Fruit fly (Drosophila melanogaster) whole organism, embryonic: ENCODE measurements around the gene Pvf2.

Experiments
- Ada2b ChIP-seq: fragments of 200-800 bp; sonication (Bioruptor generic); IDR thresholded peaks from 2 replicates; pipeline ENCODE4 v1.3.6; 2022; ENCODE audit warnings: missing biosample characterization, missing genetic modification characterization
- Adf1 ChIP-seq: fragments of 200-800 bp; sonication (Bioruptor generic); IDR thresholded peaks from 2 replicates; pipeline ENCODE4 v1.3.6; 2022; ENCODE audit warnings: missing biosample characterization, missing genetic modification characterization
- Blimp-1 ChIP-seq: fragments of 200-800 bp; sonication (Bioruptor generic); optimal IDR thresholded peaks from 3 replicates; lab custom pipeline; 2018; ENCODE audit warnings: missing biosample characterization, missing genetic modification characterization, mild to moderate bottlenecking, moderate library complexity, missing genetic modification reagents
- CG10267 ChIP-seq: fragments of 200-800 bp; sonication (Bioruptor generic); optimal IDR thresholded peaks from 2 replicates; lab custom pipeline; 2018; ENCODE audit warnings: missing biosample characterization, mild to moderate bottlenecking, missing genetic modification characterization, moderate library complexity
- CG10274 ChIP-seq: fragments of 200-800 bp; sonication (Bioruptor generic); optimal IDR thresholded peaks from 3 replicates; lab custom pipeline; 2017; ENCODE audit warnings: missing biosample characterization, mild to moderate bottlenecking, missing genetic modification characterization
- CG12104 ChIP-seq: fragments of 200-800 bp; sonication (Bioruptor generic); optimal IDR thresholded peaks from 3 replicates; lab custom pipeline; 2016; ENCODE audit warnings: missing biosample characterization, missing genetic modification characterization
- CG12659 ChIP-seq: fragments of 200-800 bp; sonication (Bioruptor generic); optimal IDR thresholded peaks from 3 replicates; lab custom pipeline; 2017; ENCODE audit warnings: mild to moderate bottlenecking, missing biosample characterization, missing genetic modification reagents, missing genetic modification characterization
- CG1529 ChIP-seq: fragments of 200-800 bp; sonication (Bioruptor generic); optimal IDR thresholded peaks from 3 replicates; lab custom pipeline; 2018; ENCODE audit warnings: missing biosample characterization, missing genetic modification characterization
- CG1603 ChIP-seq: fragments of 200-800 bp; sonication (Bioruptor generic); optimal IDR thresholded peaks from 2 replicates; lab custom pipeline; 2019; ENCODE audit warnings: missing biosample characterization, mild to moderate bottlenecking, missing genetic modification characterization, moderate library complexity
- CG17186 ChIP-seq: fragments of 200-800 bp; sonication (Bioruptor generic); optimal IDR thresholded peaks from 3 replicates; lab custom pipeline; 2017; ENCODE audit warnings: missing biosample characterization, missing genetic modification reagents, missing genetic modification characterization
- CG1832 ChIP-seq: fragments of 200-800 bp; sonication (Bioruptor generic); optimal IDR thresholded peaks from 2 replicates; lab custom pipeline; 2017; ENCODE audit warnings: missing biosample characterization, mild to moderate bottlenecking, missing genetic modification characterization, inconsistent platforms
- CG2889 ChIP-seq: fragments of 200-800 bp; sonication (Bioruptor generic); IDR thresholded peaks from 3 replicates; pipeline ENCODE4 v1.3.6; 2022; ENCODE audit warnings: missing biosample characterization, missing genetic modification characterization
- CG32532 ChIP-seq: fragments of 200-800 bp; sonication (Bioruptor generic); IDR thresholded peaks from 2 replicates; pipeline ENCODE4 v1.3.6; 2022; ENCODE audit warnings: missing biosample characterization, missing genetic modification characterization
- CG4360 ChIP-seq: fragments of 200-800 bp; sonication (Bioruptor generic); IDR thresholded peaks from 2 replicates; pipeline ENCODE4 v1.3.6; 2022; ENCODE audit warnings: missing biosample characterization, missing genetic modification characterization
- CG4730 ChIP-seq: fragments of 200-800 bp; sonication (Bioruptor generic); IDR thresholded peaks from 2 replicates; pipeline ENCODE4 v1.3.6; 2022; ENCODE audit warnings: missing biosample characterization, missing genetic modification characterization
- CG6272 ChIP-seq: fragments of 200-800 bp; sonication (Bioruptor generic); IDR thresholded peaks from 2 replicates; pipeline ENCODE4 v1.3.6; 2022; ENCODE audit warnings: missing biosample characterization, missing genetic modification characterization
- CG7271 ChIP-seq: fragments of 200-800 bp; sonication (Bioruptor generic); optimal IDR thresholded peaks from 2 replicates; lab custom pipeline; 2018; ENCODE audit warnings: missing biosample characterization, mild to moderate bottlenecking, missing genetic modification characterization, moderate library complexity
- CG8478 ChIP-seq: fragments of >200 bp; optimal IDR thresholded peaks from 2 replicates; lab custom pipeline; 2018
- CTCF ChIP-seq: fragments of 200-800 bp; sonication (Bioruptor generic); optimal IDR thresholded peaks from 2 replicates; lab custom pipeline; 2017; ENCODE audit warnings: missing biosample characterization, mild to moderate bottlenecking, missing genetic modification characterization, moderate library complexity
- CkIIα-i1 ChIP-seq: fragments of 200-800 bp; sonication (Bioruptor generic); IDR thresholded peaks from 2 replicates; pipeline ENCODE4 v1.3.6; 2022; ENCODE audit warnings: missing biosample characterization, missing genetic modification characterization
- Dll ChIP-seq: fragments of 200-800 bp; sonication (Bioruptor generic); IDR thresholded peaks from 4 replicates; pipeline ENCODE4 v1.3.6; 2022; ENCODE audit warnings: missing biosample characterization, missing genetic modification characterization; ENCODE audit not compliant: partially characterized antibody
- Drgx ChIP-seq: fragments of 200-800 bp; sonication (Bioruptor generic); IDR thresholded peaks from 2 replicates; pipeline ENCODE4 v1.3.6; 2022; ENCODE audit warnings: missing biosample characterization, missing genetic modification characterization
- HLH3B ChIP-seq: fragments of 200-800 bp; sonication (Bioruptor generic); IDR thresholded peaks from 2 replicates; pipeline ENCODE4 v1.3.6; 2022; ENCODE audit warnings: missing biosample characterization, missing genetic modification characterization
- Hsf ChIP-seq: fragments of 200-800 bp; sonication (Bioruptor generic); optimal IDR thresholded peaks from 3 replicates; lab custom pipeline; 2016; ENCODE audit warnings: missing biosample characterization, missing genetic modification characterization
- Mrtf ChIP-seq: fragments of 200-800 bp; sonication (Bioruptor generic); IDR thresholded peaks from 3 replicates; pipeline ENCODE4 v1.3.6; 2022; ENCODE audit warnings: missing biosample characterization, missing genetic modification characterization
- Nf-YB ChIP-seq: fragments of 200-800 bp; sonication (Bioruptor generic); optimal IDR thresholded peaks from 3 replicates; lab custom pipeline; 2019; ENCODE audit warnings: missing biosample characterization, mild to moderate bottlenecking, missing genetic modification characterization, moderate library complexity
- Nf-YC ChIP-seq: fragments of 200-800 bp; optimal IDR thresholded peaks from 3 replicates; lab custom pipeline; 2019; ENCODE audit warnings: missing biosample characterization, mild to moderate bottlenecking, missing genetic modification characterization, moderate library complexity
- Oli ChIP-seq: fragments of 200-800 bp; sonication (Bioruptor generic); optimal IDR thresholded peaks from 2 replicates; lab custom pipeline; 2018; ENCODE audit warnings: missing biosample characterization, mild to moderate bottlenecking, missing genetic modification characterization, moderate library complexity
- Scr ChIP-seq: fragments of 200-800 bp; sonication (Bioruptor generic); IDR thresholded peaks from 2 replicates; pipeline ENCODE4 v1.3.6; 2022; ENCODE audit warnings: missing biosample characterization, missing genetic modification characterization; ENCODE audit not compliant: partially characterized antibody
- Trl ChIP-seq, 3 experiments: fragments of >200 bp in 2 of 3; fragments of 200-800 bp in 1 of 3; sonication (Bioruptor generic) in 1 of 3; optimal IDR thresholded peaks; 2 replicates in 1 of 3; 3 replicates in 2 of 3; lab custom pipeline; 2016 to 2017; ENCODE audit warnings: missing biosample characterization in 1 of 3, missing genetic modification characterization in 1 of 3
- Xbp1 ChIP-seq: fragments of 200-800 bp; sonication (Bioruptor generic); optimal IDR thresholded peaks from 3 replicates; lab custom pipeline; 2016; ENCODE audit warnings: missing biosample characterization, mild to moderate bottlenecking, missing genetic modification characterization
- YL-1 ChIP-seq: fragments of 200-800 bp; sonication (Bioruptor generic); optimal IDR thresholded peaks from 3 replicates; lab custom pipeline; 2017; ENCODE audit warnings: missing biosample characterization, mild to moderate bottlenecking, missing genetic modification characterization
- ara ChIP-seq: fragments of 200-800 bp; sonication (Bioruptor generic); IDR thresholded peaks from 2 replicates; pipeline ENCODE4 v1.3.6; 2022; ENCODE audit warnings: missing biosample characterization, missing genetic modification characterization
- ase ChIP-seq: fragments of 200-800 bp; sonication (Bioruptor generic); IDR thresholded peaks from 3 replicates; pipeline ENCODE4 v1.3.6; 2022; ENCODE audit warnings: missing biosample characterization, missing genetic modification characterization
- dan ChIP-seq: fragments of 200-800 bp; sonication (Bioruptor generic); IDR thresholded peaks from 2 replicates; pipeline ENCODE4 v1.3.6; 2022; ENCODE audit warnings: missing biosample characterization, missing genetic modification characterization
- dimm ChIP-seq: fragments of 200-800 bp; sonication (Bioruptor generic); IDR thresholded peaks from 2 replicates; pipeline ENCODE4 v1.3.6; 2022; ENCODE audit warnings: missing biosample characterization, missing genetic modification characterization
- ewg ChIP-seq: fragments of 200-800 bp; sonication (Bioruptor generic); optimal IDR thresholded peaks from 3 replicates; lab custom pipeline; 2017; ENCODE audit warnings: mild to moderate bottlenecking, missing biosample characterization, missing genetic modification reagents, missing genetic modification characterization
- fu2 ChIP-seq: fragments of 200-800 bp; sonication (Bioruptor generic); optimal IDR thresholded peaks from 2 replicates; lab custom pipeline; 2016; ENCODE audit warnings: missing biosample characterization, missing genetic modification characterization
- grau ChIP-seq: fragments of 200-800 bp; optimal IDR thresholded peaks from 3 replicates; lab custom pipeline; 2019; ENCODE audit warnings: missing biosample characterization, mild to moderate bottlenecking, missing genetic modification characterization, moderate library complexity
- nerfin-1 ChIP-seq: fragments of 200-800 bp; sonication (Bioruptor generic); optimal IDR thresholded peaks from 3 replicates; lab custom pipeline; 2019; ENCODE audit warnings: missing biosample characterization, mild to moderate bottlenecking, missing genetic modification characterization, moderate library complexity
- onecut ChIP-seq: fragments of 200-800 bp; sonication (Bioruptor generic); IDR thresholded peaks from 2 replicates; pipeline ENCODE4 v1.3.6; 2022; ENCODE audit warnings: missing biosample characterization, missing genetic modification characterization
- pho ChIP-seq: fragments of 200-800 bp; sonication (Bioruptor generic); optimal IDR thresholded peaks from 2 replicates; lab custom pipeline; 2016; ENCODE audit warnings: missing biosample characterization, missing genetic modification characterization
- schlank ChIP-seq: fragments of 200-800 bp; sonication (Bioruptor generic); optimal IDR thresholded peaks from 2 replicates; lab custom pipeline; 2018; ENCODE audit warnings: missing biosample characterization, mild to moderate bottlenecking, missing genetic modification characterization
- sens-2 ChIP-seq: fragments of 200-800 bp; sonication (Bioruptor generic); IDR thresholded peaks from 2 replicates; pipeline ENCODE4 v1.3.6; 2022; ENCODE audit warnings: missing biosample characterization, missing genetic modification characterization
- slp2 ChIP-seq: fragments of 200-800 bp; sonication (Bioruptor generic); optimal IDR thresholded peaks from 2 replicates; lab custom pipeline; 2016; ENCODE audit warnings: missing biosample characterization, missing genetic modification characterization
- sqz ChIP-seq: fragments of 200-800 bp; sonication (Bioruptor generic); optimal IDR thresholded peaks from 3 replicates; lab custom pipeline; 2018; ENCODE audit warnings: missing biosample characterization, mild to moderate bottlenecking, missing genetic modification characterization
- stwl ChIP-seq: fragments of 200-800 bp; sonication (Bioruptor generic); optimal IDR thresholded peaks from 3 replicates; lab custom pipeline; 2018; ENCODE audit warnings: missing biosample characterization, mild to moderate bottlenecking, missing genetic modification characterization, moderate library complexity

The Pvf2 gene

dm6 chr2L:7051740-7052139, 32.7 kb downstream of the Pvf2 start:
- TF ChIP-seq CG6272 (GFP tag; lab: Robert Waterston, UW) (no peak), Mrtf (GFP tag; lab: Robert Waterston, UW) (no peak), CG4730 (GFP tag; lab: Robert Waterston, UW) (no peak), Oli (tag; lab: Kevin White, UChicago) (no peak), CG10274 (GFP tag; lab: Kevin White, UChicago) (no peak), Hsf (GFP tag; lab: Kevin White, UChicago) (no peak), CkIIα-i1 (GFP tag; lab: Robert Waterston, UW) (no peak), CG12659 (no peak), slp2 (GFP tag; lab: Kevin White, UChicago) (no peak)

- TF ChIP-seq onecut (GFP tag; lab: Robert Waterston, UW) (peak; percentile 96), CG32532 (GFP tag; lab: Robert Waterston, UW) (no peak), ara (0 out of 2 replicates have a peak, but pooled peaks have one; percentile 7), CG10267 (tag; lab: Kevin White, UChicago) (peak; percentile 36), dan (GFP tag; lab: Robert Waterston, UW) (no peak), stwl (tag; lab: Kevin White, UChicago) (peak; percentile 67), Dll (GFP tag; lab: Robert Waterston, UW) (0 out of 4 replicates have a peak, but pooled peaks have one; percentile 8), CG1832 (GFP tag; lab: Kevin White, UChicago) (peak; percentile 60), CG8478 (lab: Kevin White, UChicago) (peak; percentile 33), schlank (tag; lab: Kevin White, UChicago) (no peak), nerfin-1 (tag; lab: Kevin White, UChicago) (peak; percentile 47), grau (peak; percentile 34)
- TF ChIP-seq, all 482 proteins: peak for 9
Measured at dm6 chr2L:7050492-7051182, 33.8 kb downstream of the Pvf2 start.

- no peak for TF ChIP-seq Nf-YC (tag; lab: Kevin White, UChicago)
- peak; percentile 29; the same call in 1 of the 2 replicates for TF ChIP-seq Drgx (GFP tag; lab: Robert Waterston, UW)
- peak; percentile 45 for TF ChIP-seq sqz (GFP tag; lab: Kevin White, UChicago)
- TF ChIP-seq HLH3B (GFP tag; lab: Robert Waterston, UW), result 0 out of 2 replicates have a peak, but pooled peaks have one; percentile 6
- peak; percentile 5 for TF ChIP-seq pho (GFP tag; lab: Kevin White, UChicago)
- TF ChIP-seq onecut (GFP tag; lab: Robert Waterston, UW), result no peak
- TF ChIP-seq ewg (GFP tag; lab: Kevin White, UChicago), result peak; percentile 61
- TF ChIP-seq YL-1 (GFP tag; lab: Kevin White, UChicago), result no peak
- no peak for TF ChIP-seq CG1603 (tag; lab: Kevin White, UChicago)
- TF ChIP-seq Scr (GFP tag; lab: Robert Waterston, UW), result no peak
- no peak for TF ChIP-seq ase
- TF ChIP-seq Adf1 (GFP tag; lab: Robert Waterston, UW), result peak; percentile 69
- TF ChIP-seq Ada2b (GFP tag; lab: Robert Waterston, UW), result no peak
- no peak for TF ChIP-seq sens-2
- TF ChIP-seq Blimp-1 (GFP tag; lab: Kevin White, UChicago), result peak; percentile 15
- no peak for TF ChIP-seq fu2 (GFP tag; lab: Kevin White, UChicago)
- peak; percentile 87 for TF ChIP-seq CG4360 (GFP tag; lab: Robert Waterston, UW)
- peak; percentile 25 to 45 for TF ChIP-seq Trl (optimal IDR thresholded peaks at IDR 0.05; lab: Kevin White, UChicago)
- no peak for TF ChIP-seq Trl (GFP tag; optimal IDR thresholded peaks at IDR 0.05; lab: Kevin White, UChicago)
- no peak for TF ChIP-seq Nf-YB (GFP tag; lab: Kevin White, UChicago)
- TF ChIP-seq Xbp1, result no peak
- no peak for TF ChIP-seq CG17186 (GFP tag; lab: Kevin White, UChicago)
- TF ChIP-seq CG12659, result no peak
- TF ChIP-seq CG1529, result no peak
- TF ChIP-seq CG12104 (GFP tag; lab: Kevin White, UChicago), result no peak
- TF ChIP-seq CG7271 (tag; lab: Kevin White, UChicago), result no peak
- no peak for TF ChIP-seq dimm (GFP tag; lab: Robert Waterston, UW)
- no peak for TF ChIP-seq CTCF (GFP tag; lab: Kevin White, UChicago)
- TF ChIP-seq CG2889, result no peak
Measured at dm6 chr2L:7049680-7050289, 34.6 kb downstream of the Pvf2 start.
